Fruit fly (Drosophila melanogaster) whole organism, embryonic: ENCODE measurements around the gene osi.

ENCODE experiments used
- CG10366 ChIP-seq: fragments of 200-800 bp; sonication (Bioruptor generic); IDR thresholded peaks from 2 replicates; pipeline ENCODE4 v1.3.6; 2022; ENCODE audit warnings: missing biosample characterization, missing genetic modification characterization
- CG13894 ChIP-seq: fragments of 200-800 bp; sonication (Bioruptor generic); optimal IDR thresholded peaks from 3 replicates; lab custom pipeline; 2018; ENCODE audit warnings: missing biosample characterization, mild to moderate bottlenecking, missing genetic modification characterization, moderate library complexity
- CG1603 ChIP-seq: fragments of 200-800 bp; sonication (Bioruptor generic); optimal IDR thresholded peaks from 2 replicates; lab custom pipeline; 2019; ENCODE audit warnings: missing biosample characterization, mild to moderate bottlenecking, missing genetic modification characterization, moderate library complexity
- CG31224 ChIP-seq: fragments of 200-800 bp; sonication (Bioruptor generic); IDR thresholded peaks from 2 replicates; pipeline ENCODE4 v1.3.6; 2022; ENCODE audit warnings: missing biosample characterization, missing genetic modification characterization
- CG34422 ChIP-seq: fragments of 200-800 bp; sonication (Bioruptor generic); IDR thresholded peaks from 3 replicates; pipeline ENCODE4 v1.3.6; 2022; ENCODE audit warnings: missing biosample characterization, missing genetic modification characterization
- CG4328 ChIP-seq: fragments of 200-800 bp; sonication (Bioruptor generic); optimal IDR thresholded peaks from 3 replicates; lab custom pipeline; 2017; ENCODE audit warnings: missing biosample characterization, missing genetic modification reagents, missing genetic modification characterization
- CG4617 ChIP-seq: fragments of 200-800 bp; sonication (Bioruptor generic); optimal IDR thresholded peaks from 3 replicates; lab custom pipeline; 2016; ENCODE audit warnings: missing biosample characterization, missing genetic modification characterization, borderline replicate concordance
- CG6854 ChIP-seq: fragments of 200-800 bp; sonication (Bioruptor generic); optimal IDR thresholded peaks from 3 replicates; lab custom pipeline; 2017; ENCODE audit warnings: missing biosample characterization, mild to moderate bottlenecking, missing genetic modification characterization
- CG7357 ChIP-seq: fragments of 200-800 bp; sonication (Bioruptor generic); IDR thresholded peaks from 3 replicates; pipeline ENCODE4 v1.3.6; 2022; ENCODE audit warnings: missing biosample characterization, missing genetic modification characterization
- CG7786 ChIP-seq: fragments of 200-800 bp; sonication (Bioruptor generic); optimal IDR thresholded peaks from 2 replicates; lab custom pipeline; 2016; ENCODE audit warnings: missing biosample characterization, missing genetic modification characterization
- CG8478 ChIP-seq: fragments of >200 bp; optimal IDR thresholded peaks from 2 replicates; lab custom pipeline; 2018
- CG9727 ChIP-seq: fragments of 200-800 bp; sonication (Bioruptor generic); optimal IDR thresholded peaks from 3 replicates; lab custom pipeline; 2017; ENCODE audit warnings: missing biosample characterization, mild to moderate bottlenecking, missing genetic modification characterization
- CG9797 ChIP-seq: fragments of 200-800 bp; sonication (Bioruptor generic); optimal IDR thresholded peaks from 3 replicates; lab custom pipeline; 2018; ENCODE audit warnings: missing biosample characterization, mild to moderate bottlenecking, missing genetic modification characterization
- CG9817 ChIP-seq: fragments of 200-800 bp; sonication (Bioruptor generic); optimal IDR thresholded peaks from 2 replicates; lab custom pipeline; 2018; ENCODE audit warnings: missing biosample characterization, mild to moderate bottlenecking, missing genetic modification characterization, moderate library complexity
- Dll ChIP-seq: fragments of 200-800 bp; sonication (Bioruptor generic); IDR thresholded peaks from 4 replicates; pipeline ENCODE4 v1.3.6; 2022; ENCODE audit warnings: missing biosample characterization, missing genetic modification characterization; ENCODE audit not compliant: partially characterized antibody
- Dp ChIP-seq: fragments of 200-800 bp; sonication (Bioruptor generic); optimal IDR thresholded peaks from 2 replicates; lab custom pipeline; 2018; ENCODE audit warnings: missing biosample characterization, mild to moderate bottlenecking, missing genetic modification characterization, moderate library complexity
- Drgx ChIP-seq: fragments of 200-800 bp; sonication (Bioruptor generic); IDR thresholded peaks from 2 replicates; pipeline ENCODE4 v1.3.6; 2022; ENCODE audit warnings: missing biosample characterization, missing genetic modification characterization
- E2f2 ChIP-seq: fragments of 200-800 bp; sonication (Bioruptor generic); IDR thresholded peaks from 2 replicates; pipeline ENCODE4 v1.3.6; 2022; ENCODE audit warnings: missing biosample characterization, missing genetic modification characterization
- Fer2 ChIP-seq: fragments of 200-800 bp; sonication (Bioruptor generic); optimal IDR thresholded peaks from 2 replicates; lab custom pipeline; 2018; ENCODE audit warnings: missing biosample characterization, mild to moderate bottlenecking, missing genetic modification characterization, moderate library complexity
- GATAe ChIP-seq: fragments of 200-800 bp; sonication (Bioruptor generic); conservative IDR thresholded peaks from 2 replicates; pipeline ENCODE4 v1.3.6; 2022; ENCODE audit warnings: missing biosample characterization, missing genetic modification characterization
- H15 ChIP-seq: fragments of 200-800 bp; sonication (Bioruptor generic); IDR thresholded peaks from 3 replicates; pipeline ENCODE4 v1.3.6; 2022; ENCODE audit warnings: missing biosample characterization, missing genetic modification characterization
- HmgZ ChIP-seq: fragments of 200-800 bp; sonication (Bioruptor generic); optimal IDR thresholded peaks from 2 replicates; lab custom pipeline; 2018; ENCODE audit warnings: missing biosample characterization, mild to moderate bottlenecking, missing genetic modification characterization
- Hr78 ChIP-seq, 2 experiments: fragments of 200-800 bp in 1 of 2; fragments of >200 bp in 1 of 2; sonication (Bioruptor generic) in 1 of 2; optimal IDR thresholded peaks; 2 replicates each; lab custom pipeline; 2017 to 2019; ENCODE audit warnings: missing biosample characterization in 2 of 2, missing genetic modification characterization in 2 of 2, mild to moderate bottlenecking in 1 of 2, moderate library complexity in 1 of 2
- MBD-R2 ChIP-seq: fragments of 200-800 bp; sonication (Bioruptor generic); IDR thresholded peaks from 2 replicates; pipeline ENCODE4 v1.3.6; 2022; ENCODE audit warnings: missing biosample characterization, missing genetic modification characterization
- MESR4 ChIP-seq: fragments of 200-800 bp; sonication (Bioruptor generic); optimal IDR thresholded peaks from 2 replicates; lab custom pipeline; 2018; ENCODE audit warnings: missing biosample characterization, mild to moderate bottlenecking, missing genetic modification characterization, moderate library complexity
- Myb ChIP-seq: fragments of 200-800 bp; sonication (Bioruptor generic); optimal IDR thresholded peaks from 2 replicates; lab custom pipeline; 2016; ENCODE audit warnings: missing biosample characterization, missing genetic modification characterization
- Nf-YA ChIP-seq: fragments of 200-800 bp; sonication (Bioruptor generic); IDR thresholded peaks from 2 replicates; pipeline ENCODE4 v1.3.6; 2022; ENCODE audit warnings: missing biosample characterization, missing genetic modification characterization
- Ptx1 ChIP-seq: fragments of 200-800 bp; sonication (Bioruptor generic); IDR thresholded peaks from 2 replicates; pipeline ENCODE4 v1.3.6; 2022; ENCODE audit warnings: missing biosample characterization, missing genetic modification characterization
- Xbp1 ChIP-seq: fragments of 200-800 bp; sonication (Bioruptor generic); optimal IDR thresholded peaks from 3 replicates; lab custom pipeline; 2016; ENCODE audit warnings: missing biosample characterization, mild to moderate bottlenecking, missing genetic modification characterization
- YL-1 ChIP-seq: fragments of 200-800 bp; sonication (Bioruptor generic); optimal IDR thresholded peaks from 3 replicates; lab custom pipeline; 2017; ENCODE audit warnings: missing biosample characterization, mild to moderate bottlenecking, missing genetic modification characterization
- btn ChIP-seq: fragments of 200-800 bp; sonication (Bioruptor generic); optimal IDR thresholded peaks from 2 replicates; lab custom pipeline; 2016; ENCODE audit warnings: missing biosample characterization, missing genetic modification characterization
- dm ChIP-seq: fragments of 200-800 bp; sonication (Bioruptor generic); optimal IDR thresholded peaks from 3 replicates; lab custom pipeline; 2016; ENCODE audit warnings: missing biosample characterization, missing genetic modification characterization
- eve ChIP-seq, 2 experiments: fragments of >200 bp; optimal IDR thresholded peaks; 2 replicates each; lab custom pipeline; 2017; ENCODE audit warnings: missing biosample characterization in 2 of 2, missing genetic modification characterization in 2 of 2
- gem ChIP-seq: fragments of 200-800 bp; sonication (Bioruptor generic); optimal IDR thresholded peaks from 2 replicates; lab custom pipeline; 2019; ENCODE audit warnings: missing biosample characterization, mild to moderate bottlenecking, missing genetic modification characterization, moderate library complexity
- gfzf ChIP-seq: fragments of 200-800 bp; sonication (Bioruptor generic); optimal IDR thresholded peaks from 2 replicates; lab custom pipeline; 2016; ENCODE audit warnings: missing biosample characterization, mild to moderate bottlenecking, missing genetic modification characterization, moderate library complexity
- h ChIP-seq: fragments of >200 bp; optimal IDR thresholded peaks from 2 replicates; lab custom pipeline; 2017
- hkb ChIP-seq, 2 experiments: fragments of 200-800 bp in 1 of 2; fragments of >200 bp in 1 of 2; sonication (Bioruptor generic) in 1 of 2; IDR thresholded peaks in 1 of 2; optimal IDR thresholded peaks in 1 of 2; 2 replicates each; pipeline versions ENCODE4 v1.3.6 to Lab custom; 2017 to 2022; ENCODE audit warnings: missing biosample characterization in 1 of 2, missing genetic modification characterization in 1 of 2
- kah ChIP-seq: fragments of 200-800 bp; sonication (Bioruptor generic); optimal IDR thresholded peaks from 2 replicates; lab custom pipeline; 2018; ENCODE audit warnings: missing biosample characterization, mild to moderate bottlenecking, missing genetic modification characterization
- kay ChIP-seq: fragments of 200-800 bp; sonication (Bioruptor generic); optimal IDR thresholded peaks from 2 replicates; lab custom pipeline; 2016; ENCODE audit warnings: missing biosample characterization, missing genetic modification characterization
- knrl ChIP-seq: fragments of 200-800 bp; sonication (Bioruptor generic); IDR thresholded peaks from 3 replicates; pipeline ENCODE4 v1.3.6; 2022; ENCODE audit warnings: missing biosample characterization, missing genetic modification characterization; ENCODE audit not compliant: partially characterized antibody
- pzg ChIP-seq: fragments of 200-800 bp; sonication (Bioruptor generic); optimal IDR thresholded peaks from 3 replicates; lab custom pipeline; 2018; ENCODE audit warnings: missing biosample characterization, mild to moderate bottlenecking, missing genetic modification characterization, moderate library complexity
- rib ChIP-seq: fragments of 200-800 bp; sonication (Bioruptor generic); IDR thresholded peaks from 2 replicates; pipeline ENCODE4 v1.3.6; 2022; ENCODE audit warnings: missing biosample characterization, missing genetic modification characterization
- schlank ChIP-seq: fragments of 200-800 bp; sonication (Bioruptor generic); optimal IDR thresholded peaks from 2 replicates; lab custom pipeline; 2018; ENCODE audit warnings: missing biosample characterization, mild to moderate bottlenecking, missing genetic modification characterization
- sqz ChIP-seq: fragments of 200-800 bp; sonication (Bioruptor generic); optimal IDR thresholded peaks from 3 replicates; lab custom pipeline; 2018; ENCODE audit warnings: missing biosample characterization, mild to moderate bottlenecking, missing genetic modification characterization
- stwl ChIP-seq: fragments of 200-800 bp; sonication (Bioruptor generic); optimal IDR thresholded peaks from 3 replicates; lab custom pipeline; 2018; ENCODE audit warnings: missing biosample characterization, mild to moderate bottlenecking, missing genetic modification characterization, moderate library complexity
- vnd ChIP-seq: fragments of 200-800 bp; sonication (Bioruptor generic); IDR thresholded peaks from 3 replicates; pipeline ENCODE4 v1.3.6; 2022; ENCODE audit warnings: missing biosample characterization, missing genetic modification characterization; ENCODE audit not compliant: partially characterized antibody
- z ChIP-seq: fragments of 200-800 bp; sonication (Bioruptor generic); IDR thresholded peaks from 3 replicates; pipeline ENCODE4 v1.3.6; 2022; ENCODE audit warnings: missing biosample characterization, missing genetic modification characterization

The osi gene

DNA sequence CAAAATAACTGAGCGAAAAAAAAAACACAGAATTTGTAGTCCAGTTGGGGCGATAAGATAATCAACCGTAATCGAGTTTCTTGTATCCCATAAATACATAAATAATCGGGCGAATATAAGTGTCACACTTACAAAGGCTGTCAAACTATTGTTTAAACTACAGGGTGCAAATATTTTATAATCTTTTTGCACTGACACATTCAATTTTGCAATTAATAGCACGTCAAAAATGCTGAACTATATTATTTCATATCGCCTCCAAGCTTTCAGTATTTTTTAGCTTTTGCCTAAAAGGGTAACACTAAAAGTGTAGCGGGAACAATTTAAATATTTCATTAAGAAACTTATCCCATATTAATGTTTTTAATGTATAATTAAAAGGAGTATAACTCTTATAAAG is 22.4 kb upstream of the osi start, which contains the start of gene ApepP (continued):
- no peak for TF ChIP-seq eve (GFP tag; optimal IDR thresholded peaks at IDR 0.05; lab: Kevin White, UChicago)
- no peak for TF ChIP-seq CG7357 (GFP tag; lab: Robert Waterston, UW)
- no peak for TF ChIP-seq sqz
- TF ChIP-seq MBD-R2 (GFP tag; lab: Robert Waterston, UW), result peak; percentile 22; the same call in 1 of the 2 replicates
- TF ChIP-seq h, result no peak
- peak; percentile 44 for TF ChIP-seq CG9797 (GFP tag; lab: Kevin White, UChicago)
- no peak for TF ChIP-seq Myb (GFP tag; lab: Kevin White, UChicago)
- TF ChIP-seq CG34422 (GFP tag; lab: Robert Waterston, UW), result no peak
- TF ChIP-seq rib, result no peak
- TF ChIP-seq CG10366 (GFP tag; lab: Robert Waterston, UW), result no peak
- TF ChIP-seq gfzf (GFP tag; lab: Kevin White, UChicago), result peak; percentile 73
- no peak for TF ChIP-seq Fer2 (tag; lab: Kevin White, UChicago)
- TF ChIP-seq CG6854, result peak; percentile 21
- no peak for TF ChIP-seq hkb (optimal IDR thresholded peaks at IDR 0.05; lab: Kevin White, UChicago)
- TF ChIP-seq hkb (GFP tag; IDR thresholded peaks at IDR 0.05; lab: Robert Waterston, UW), result no peak
- TF ChIP-seq Hr78 (GFP tag; optimal IDR thresholded peaks at IDR 0.05; lab: Kevin White, UChicago), result no peak
- TF ChIP-seq HmgZ (tag; lab: Kevin White, UChicago), result peak; percentile 28

DNA sequence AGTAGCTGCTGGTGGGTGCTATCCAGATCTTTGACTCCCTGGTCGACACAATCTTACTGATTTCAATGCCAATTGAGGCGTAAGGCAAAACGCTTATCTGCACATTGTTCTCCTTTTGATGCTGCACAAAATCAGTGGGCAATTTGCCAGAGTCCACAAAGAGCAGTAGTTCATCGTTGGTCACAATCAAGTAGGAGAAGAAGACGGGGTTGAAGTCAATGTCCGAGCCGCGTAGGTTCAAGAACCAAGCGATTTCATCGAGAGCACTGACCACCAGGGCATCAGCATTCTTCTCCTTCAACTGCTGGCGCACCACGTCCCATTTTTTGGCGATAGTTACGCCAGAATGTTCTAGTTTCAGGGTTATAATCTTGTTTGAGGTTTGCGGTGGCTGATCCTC is 21.5 kb upstream of the osi start:
- TF ChIP-seq CG1603 (tag; lab: Kevin White, UChicago), result no peak

DNA sequence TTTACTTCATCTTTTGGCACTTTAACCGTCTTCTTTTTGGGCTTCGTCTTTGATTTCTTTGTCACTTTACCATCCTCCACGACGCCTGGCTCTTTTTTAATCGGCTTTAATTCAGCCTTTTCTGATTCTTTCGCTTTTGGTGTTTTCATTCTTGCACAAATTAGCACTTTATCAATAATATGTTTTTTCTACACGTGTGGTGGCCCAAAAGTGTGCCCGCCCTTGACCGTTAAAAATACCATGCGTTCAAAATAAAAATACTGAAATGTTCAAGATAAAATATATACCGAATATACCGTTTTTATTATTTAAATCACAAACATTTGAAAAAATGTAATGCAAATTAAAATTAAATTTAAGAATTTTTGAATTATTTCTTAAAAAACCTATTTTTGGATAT is 14.2 kb upstream of the osi start, which contains the start of gene CG12288:
CG12288 (minus strand) TSS at position 216 of the 400 bp plus-strand sequence.
- no peak for TF ChIP-seq CG13894 (tag; lab: Kevin White, UChicago)
- no peak for TF ChIP-seq Xbp1
- peak; percentile 65 for TF ChIP-seq gfzf (GFP tag; lab: Kevin White, UChicago)
- TF ChIP-seq MESR4, result peak; percentile 46
- peak; percentile 35 for TF ChIP-seq CG4617 (GFP tag; lab: Kevin White, UChicago)
- peak; percentile 74 for TF ChIP-seq stwl (tag; lab: Kevin White, UChicago)
- no peak for TF ChIP-seq knrl
- TF ChIP-seq CG9797 (GFP tag; lab: Kevin White, UChicago), result peak; percentile 55
- no peak for TF ChIP-seq Drgx (GFP tag; lab: Robert Waterston, UW)
- peak; percentile 62 for TF ChIP-seq Myb (GFP tag; lab: Kevin White, UChicago)
- TF ChIP-seq kay (GFP tag; lab: Kevin White, UChicago), result no peak
- TF ChIP-seq dm (GFP tag; lab: Kevin White, UChicago), result peak; percentile 65
- TF ChIP-seq btn (GFP tag; lab: Kevin White, UChicago), result no peak
- no peak for TF ChIP-seq CG8478 (lab: Kevin White, UChicago)
- peak; percentile 45; the same call in 1 of the 2 replicates for TF ChIP-seq E2f2
- no peak for TF ChIP-seq kah (GFP tag; lab: Kevin White, UChicago)
- TF ChIP-seq Dll (GFP tag; lab: Robert Waterston, UW), result no peak
- TF ChIP-seq Dp (GFP tag; lab: Kevin White, UChicago), result peak; percentile 47
- TF ChIP-seq pzg, result peak; percentile 31

DNA sequence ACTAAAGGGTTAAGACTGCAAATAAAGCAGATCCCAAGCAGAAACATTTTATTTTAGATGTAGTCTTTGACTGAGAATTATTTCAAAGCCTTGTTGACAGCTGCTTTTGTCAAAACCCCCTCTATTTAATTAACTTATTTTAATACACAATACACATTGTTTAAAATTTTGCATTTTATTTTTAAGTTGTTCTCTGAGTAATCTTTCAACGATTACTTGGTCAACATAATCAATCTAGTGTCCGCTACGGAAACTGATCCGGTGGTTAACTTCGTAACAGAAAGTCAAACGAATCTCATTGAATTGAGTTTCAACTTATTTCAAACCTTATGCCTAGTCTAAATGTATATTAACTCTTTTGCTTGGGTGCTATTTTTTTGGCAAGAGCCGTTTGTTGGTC is 12.6 kb upstream of the osi start, which contains the start of gene CG31805:
CG31805 (minus strand) TSS at position 101 of the 400 bp plus-strand sequence.
- no peak for TF ChIP-seq CG4328 (GFP tag; lab: Kevin White, UChicago)
- TF ChIP-seq YL-1 (GFP tag; lab: Kevin White, UChicago), result no peak
- TF ChIP-seq H15 (GFP tag; lab: Robert Waterston, UW), result no peak
- TF ChIP-seq z (GFP tag; lab: Robert Waterston, UW), result no peak
- no peak for TF ChIP-seq CG31224 (GFP tag; lab: Robert Waterston, UW)
- no peak for TF ChIP-seq Drgx (GFP tag; lab: Robert Waterston, UW)
- TF ChIP-seq schlank, result no peak
- no peak for TF ChIP-seq Ptx1
- TF ChIP-seq CG7786 (GFP tag; lab: Kevin White, UChicago), result no peak
- no peak for TF ChIP-seq GATAe (GFP tag; lab: Robert Waterston, UW)
- no peak for TF ChIP-seq CG9727 (GFP tag; lab: Kevin White, UChicago)
- TF ChIP-seq CG9817 (tag; lab: Kevin White, UChicago), result no peak
- no peak for TF ChIP-seq vnd (GFP tag; lab: Robert Waterston, UW)
- no peak for TF ChIP-seq Nf-YA (GFP tag; lab: Robert Waterston, UW)
- TF ChIP-seq gem (tag; lab: Kevin White, UChicago), result no peak
- TF ChIP-seq CG6854, result no peak
